Worm (Caenorhabditis elegans): Measurements from ENCODE around the gene srsx-8.

- TF ChIP-seq mab-5 (tag; optimal IDR thresholded peaks at IDR 0.05): no peak
- TF ChIP-seq ceh-16 (tag; optimal IDR thresholded peaks at IDR 0.05): no peak
- TF ChIP-seq R02D3.7 (tag; optimal IDR thresholded peaks at IDR 0.05): no peak
- no peak for TF ChIP-seq unc-62 (GFP tag; optimal IDR thresholded peaks at IDR 0.05)
- no peak for TF ChIP-seq nhr-237 (tag; optimal IDR thresholded peaks at IDR 0.05)
- TF ChIP-seq C34F6.9 (tag; optimal IDR thresholded peaks at IDR 0.05): no peak
- TF ChIP-seq nhr-25 (tag; optimal IDR thresholded peaks at IDR 0.05): no peak
- TF ChIP-seq elt-1 (tag; optimal IDR thresholded peaks at IDR 0.05): no peak
- TF ChIP-seq lin-13 (GFP tag; optimal IDR thresholded peaks at IDR 0.05): no peak
- no peak for TF ChIP-seq nhr-77 (tag; optimal IDR thresholded peaks at IDR 0.05)
- no peak for TF ChIP-seq unc-39 (tag; optimal IDR thresholded peaks at IDR 0.05)
- TF ChIP-seq mbf-1 (tag; optimal IDR thresholded peaks at IDR 0.05): no peak
- TF ChIP-seq crh-2 (tag; optimal IDR thresholded peaks at IDR 0.05): no peak
- no peak for TF ChIP-seq nhr-10 (tag; optimal IDR thresholded peaks at IDR 0.05)
Observed at ce11 chrV:1536979-1537378, 15.9 kb downstream of the srsx-8 start, which contains the start of gene K02H11.9.

All from whole organism, L2 larva.